Worm (Caenorhabditis elegans): ENCODE measurements around the gene Y27F2A.10.
"Not testable (repeated sequence)": the region's sequence is repeated elsewhere in the genome, so short reads cannot be mapped to it uniquely, and the experiment has no call there.

Y27F2A.10 gene

ce11 chrII:3201242-3201641, 29.2 kb upstream of the Y27F2A.10 start, which contains the start of gene sri-48:
TSS of gene sri-48 (minus strand) at chrII:3201342.
- TF ChIP-seq nhr-25, nhr-76, R02D3.7 (tag; optimal IDR thresholded peaks at IDR 0.05): not testable (repeated sequence)

ce11 chrII:3198998-3199397, 26.9 kb upstream of the Y27F2A.10 start, which contains the start of gene sri-51:
TSS of gene sri-51 (minus strand) at chrII:3199098.
- TF ChIP-seq nhr-77 (tag; optimal IDR thresholded peaks at IDR 0.05) = no peak
- TF ChIP-seq ceh-82 (tag; optimal IDR thresholded peaks at IDR 0.05) = no peak
- TF ChIP-seq fkh-2 (tag; optimal IDR thresholded peaks at IDR 0.05) = no peak
- no peak for TF ChIP-seq unc-39 (tag; optimal IDR thresholded peaks at IDR 0.05)
- no peak for TF ChIP-seq nhr-237 (tag; optimal IDR thresholded peaks at IDR 0.05)
- TF ChIP-seq egl-5 (tag; optimal IDR thresholded peaks at IDR 0.05) = no peak
- no peak for TF ChIP-seq snpc-4 (tag; optimal IDR thresholded peaks at IDR 0.05)
- TF ChIP-seq lin-15B (tag; optimal IDR thresholded peaks at IDR 0.05) = no peak
- TF ChIP-seq skn-1 (tag; optimal IDR thresholded peaks at IDR 0.05) = no peak
- TF ChIP-seq nhr-23 (tag; optimal IDR thresholded peaks at IDR 0.05) = no peak
- no peak for TF ChIP-seq ZK546.5 (tag; optimal IDR thresholded peaks at IDR 0.05)
- no peak for TF ChIP-seq elt-2 (tag; optimal IDR thresholded peaks at IDR 0.05)
- no peak for TF ChIP-seq nhr-28 (tag; optimal IDR thresholded peaks at IDR 0.05)

- TF ChIP-seq elt-1 (tag; optimal IDR thresholded peaks at IDR 0.05) (no peak), nhr-237 (tag; optimal IDR thresholded peaks at IDR 0.05) (no peak), lin-15B (tag; optimal IDR thresholded peaks at IDR 0.05) (no peak), nhr-25 (tag; optimal IDR thresholded peaks at IDR 0.05) (no peak), unc-62 (GFP tag; optimal IDR thresholded peaks at IDR 0.05) (no peak), tbx-2 (tag; optimal IDR thresholded peaks at IDR 0.05) (no peak), nhr-76 (tag; optimal IDR thresholded peaks at IDR 0.05) (no peak), nhr-12 (tag; optimal IDR thresholded peaks at IDR 0.05) (no peak), mml-1 (tag; optimal IDR thresholded peaks at IDR 0.05) (no peak), ztf-11 (tag; optimal IDR thresholded peaks at IDR 0.05) (no peak), lin-39 (tag; optimal IDR thresholded peaks at IDR 0.05) (no peak), fkh-2 (tag; optimal IDR thresholded peaks at IDR 0.05) (no peak), nfya-1 (tag; optimal IDR thresholded peaks at IDR 0.05; ENCODE audit: insufficient read depth) (no peak), R02D3.7 (tag; optimal IDR thresholded peaks at IDR 0.05) (no peak), ZK546.5 (tag; optimal IDR thresholded peaks at IDR 0.05) (no peak), fos-1 (tag; optimal IDR thresholded peaks at IDR 0.05) (no peak), skn-1 (tag; optimal IDR thresholded peaks at IDR 0.05) (no peak), ceh-82 (tag; optimal IDR thresholded peaks at IDR 0.05) (no peak), nhr-23 (tag; optimal IDR thresholded peaks at IDR 0.05) (no peak), elt-3 (tag; optimal IDR thresholded peaks at IDR 0.05) (no peak)
Observed at ce11 chrII:3196966-3197365, 24.9 kb upstream of the Y27F2A.10 start, which contains the start of gene gcy-15. TSS of gene gcy-15 (minus strand) at chrII:3197066.

ce11 chrII:3195739-3196138, 23.7 kb upstream of the Y27F2A.10 start:
- TF ChIP-seq nhr-12 (tag; optimal IDR thresholded peaks at IDR 0.05) = no peak

- TF ChIP-seq R02D3.7, fos-1, nhr-25 (tag; optimal IDR thresholded peaks at IDR 0.05): not testable (repeated sequence)
Observed at ce11 chrII:3191544-3191943, 19.5 kb upstream of the Y27F2A.10 start, which contains the start of gene Y27F2A.9. TSS of gene Y27F2A.9 (minus strand) at chrII:3191644.

ce11 chrII:3189038-3189437, 17.0 kb upstream of the Y27F2A.10 start, which contains the start of gene Y27F2A.11:
TSS of gene Y27F2A.11 (plus strand) at chrII:3189338.
- TF ChIP-seq lin-15B, lsy-12, mml-1 (tag; optimal IDR thresholded peaks at IDR 0.05): not testable (repeated sequence)

- TF ChIP-seq snpc-4 (tag; optimal IDR thresholded peaks at IDR 0.05) (no peak), mml-1 (tag; optimal IDR thresholded peaks at IDR 0.05) (no peak), elt-2 (tag; optimal IDR thresholded peaks at IDR 0.05) (no peak), mdl-1 (tag; optimal IDR thresholded peaks at IDR 0.05) (no peak), nhr-25 (tag; optimal IDR thresholded peaks at IDR 0.05) (no peak), nfya-1 (tag; optimal IDR thresholded peaks at IDR 0.05; ENCODE audit: insufficient read depth) (no peak), ceh-28 (tag; optimal IDR thresholded peaks at IDR 0.05) (no peak), nhr-76 (tag; optimal IDR thresholded peaks at IDR 0.05) (no peak), nhr-77 (tag; optimal IDR thresholded peaks at IDR 0.05) (no peak), ztf-4 (tag; optimal IDR thresholded peaks at IDR 0.05) (no peak), tbx-2 (tag; optimal IDR thresholded peaks at IDR 0.05) (no peak), egl-5 (tag; optimal IDR thresholded peaks at IDR 0.05) (no peak), ama-1 (optimal IDR thresholded peaks at IDR 0.05) (no peak), zag-1 (tag; optimal IDR thresholded peaks at IDR 0.05) (no peak), unc-62 (GFP tag; optimal IDR thresholded peaks at IDR 0.05) (no peak), nhr-237 (tag; optimal IDR thresholded peaks at IDR 0.05) (no peak)
Observed at ce11 chrII:3185848-3186247, 13.8 kb upstream of the Y27F2A.10 start.
